Worm (Caenorhabditis elegans): ENCODE data around the gene emc-3.

emc-3 gene

DNA sequence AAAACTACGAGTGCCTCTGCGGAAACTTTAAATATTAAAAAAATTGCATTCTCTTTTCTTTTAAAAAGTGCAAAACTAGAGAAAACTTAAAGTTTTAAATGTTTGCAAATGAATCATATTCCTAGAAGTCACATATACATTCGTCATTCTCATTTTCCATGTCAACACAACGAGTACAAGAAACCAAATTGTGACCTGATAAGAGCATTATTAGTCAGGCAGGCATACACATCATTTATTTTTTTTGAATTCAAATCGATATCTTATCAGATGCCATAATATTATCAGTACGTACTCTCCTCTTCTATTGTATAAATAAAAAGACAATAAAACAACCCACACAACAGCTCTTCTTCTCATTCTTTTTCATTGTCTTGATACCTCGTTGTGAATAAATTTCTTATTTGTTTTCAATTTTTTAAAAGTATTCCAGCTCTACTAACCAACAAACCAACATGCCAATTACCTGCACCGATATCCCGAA, 34.4 kb downstream of the emc-3 start, which contains the start of gene W02A2.9 (continued):
- no peak for TF ChIP-seq lin-39 (tag; optimal IDR thresholded peaks at IDR 0.05)
- no peak for TF ChIP-seq zag-1 (tag; optimal IDR thresholded peaks at IDR 0.05)
- no peak for TF ChIP-seq xbp-1 (tag; optimal IDR thresholded peaks at IDR 0.05)
- TF ChIP-seq ceh-8 (GFP tag; optimal IDR thresholded peaks at IDR 0.05), result no peak
- no peak for TF ChIP-seq blmp-1 (tag; optimal IDR thresholded peaks at IDR 0.05)
- no peak for TF ChIP-seq fkh-10 (GFP tag; optimal IDR thresholded peaks at IDR 0.05)
- TF ChIP-seq mef-2 (tag; optimal IDR thresholded peaks at IDR 0.05), result no peak
- TF ChIP-seq nhr-12 (tag; optimal IDR thresholded peaks at IDR 0.05), result no peak
- TF ChIP-seq aha-1 (tag; optimal IDR thresholded peaks at IDR 0.05), result no peak
- TF ChIP-seq lin-13 (GFP tag; optimal IDR thresholded peaks at IDR 0.05), result no peak
- no peak for TF ChIP-seq unc-98 (GFP tag; IDR thresholded peaks at IDR 0.05)
- TF ChIP-seq sptf-1 (tag; optimal IDR thresholded peaks at IDR 0.05), result no peak
- no peak for TF ChIP-seq mab-9 (GFP tag; IDR thresholded peaks at IDR 0.05)
- no peak for TF ChIP-seq unc-86 (tag; optimal IDR thresholded peaks at IDR 0.05)
- TF ChIP-seq nhr-90 (tag; optimal IDR thresholded peaks at IDR 0.05; ENCODE audit: poor library complexity), result peak; percentile 6
- no peak for TF ChIP-seq C34B4.2 (tag; optimal IDR thresholded peaks at IDR 0.05)
- no peak for TF ChIP-seq nhr-28 (tag; optimal IDR thresholded peaks at IDR 0.05)
- TF ChIP-seq ceh-90 (tag; optimal IDR thresholded peaks at IDR 0.05), result no peak
- TF ChIP-seq pax-3 (tag; optimal IDR thresholded peaks at IDR 0.05), result no peak
- no peak for TF ChIP-seq egl-27 (tag; optimal IDR thresholded peaks at IDR 0.05)
- no peak for TF ChIP-seq elt-3 (tag; optimal IDR thresholded peaks at IDR 0.05)
- no peak for TF ChIP-seq dsc-1 (tag; optimal IDR thresholded peaks at IDR 0.05)
- TF ChIP-seq lin-15B (tag; optimal IDR thresholded peaks at IDR 0.05), result no peak

DNA sequence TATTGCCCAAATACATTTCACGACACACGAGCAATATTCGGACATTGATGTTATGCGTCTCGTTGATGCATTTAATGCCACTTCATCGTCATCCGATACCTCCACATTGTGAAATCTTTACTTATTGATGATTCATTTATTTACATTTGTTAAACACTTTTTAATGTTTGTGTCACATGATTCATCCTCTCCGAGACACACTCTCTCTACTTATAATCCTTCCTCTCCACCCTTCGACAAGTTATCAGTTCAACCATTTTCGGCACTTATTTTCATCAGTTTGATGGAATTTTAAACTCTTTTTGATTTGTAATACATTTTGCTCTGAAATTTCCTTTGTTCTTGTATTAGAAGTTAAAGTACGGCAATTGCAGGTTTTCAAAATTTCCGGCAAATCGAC, 35.6 kb downstream of the emc-3 start:
- peak; percentile 75 for TF ChIP-seq jun-1 (tag; optimal IDR thresholded peaks at IDR 0.05)
- TF ChIP-seq nhr-85 (tag), result no peak
- peak in 1 of 2 experiments; percentile 53 for TF ChIP-seq lin-35 (GFP tag; optimal IDR thresholded peaks at IDR 0.05)
- peak; percentile 30 for TF ChIP-seq nhr-20 (tag; optimal IDR thresholded peaks at IDR 0.05)
- peak; percentile 62 for TF ChIP-seq elt-2 (tag; optimal IDR thresholded peaks at IDR 0.05)
- no peak for TF ChIP-seq dsc-1 (tag; optimal IDR thresholded peaks at IDR 0.05)

DNA sequence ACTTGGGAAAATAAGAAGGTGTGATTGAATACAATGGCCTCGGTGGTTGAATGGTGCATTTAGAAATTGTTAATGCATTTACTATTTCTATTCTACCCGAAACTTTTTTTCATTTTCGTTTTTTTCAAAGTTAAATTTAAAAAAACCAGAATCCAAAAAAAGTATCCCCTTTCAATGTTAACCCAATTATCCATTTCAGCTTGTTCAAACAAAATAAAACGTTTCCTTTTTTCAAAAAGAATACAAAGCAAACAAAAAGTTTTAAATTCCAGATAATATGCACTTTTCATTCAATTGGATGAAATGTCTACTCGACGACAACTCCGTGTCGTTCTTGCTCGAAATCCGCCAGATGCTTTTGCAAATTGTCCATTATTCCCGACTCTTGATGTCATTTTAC, 39.2 kb downstream of the emc-3 start, which contains the start of gene W02A2.5:
Gene W02A2.5 (plus strand): TSS at position 301 of the 400 bp plus-strand sequence.
- TF ChIP-seq nhr-47 (tag; optimal IDR thresholded peaks at IDR 0.05) (no peak), efl-1 (optimal IDR thresholded peaks at IDR 0.05) (no peak), efl-1 (GFP tag; optimal IDR thresholded peaks at IDR 0.05 in 1 of 2) (peak in 1 of 2 experiments; percentile 43), vab-15 (tag; optimal IDR thresholded peaks at IDR 0.05) (no peak), ceh-63 (GFP tag; optimal IDR thresholded peaks at IDR 0.05) (no peak)

DNA sequence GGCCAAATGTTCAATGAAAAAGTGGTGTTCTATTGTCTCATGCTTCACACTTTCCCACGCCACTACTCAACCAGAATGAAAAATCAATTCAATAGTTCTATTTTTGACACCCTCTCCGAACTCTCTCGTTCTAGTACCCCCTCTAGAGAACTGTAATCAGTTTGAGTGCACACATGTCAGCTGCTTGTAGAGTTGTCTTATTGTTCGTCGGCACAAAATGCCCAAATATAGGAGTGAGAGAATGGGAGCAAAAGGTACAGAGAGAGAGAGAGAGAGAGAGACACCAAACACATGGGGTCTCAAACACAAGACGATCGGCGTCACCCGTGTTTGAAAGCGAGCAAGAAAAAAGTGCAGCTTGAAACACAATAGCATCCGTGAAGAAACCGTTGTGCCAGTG, 47.4 kb downstream of the emc-3 start:
- no peak for TF ChIP-seq unc-30 (tag; optimal IDR thresholded peaks at IDR 0.05)
- no peak for TF ChIP-seq lin-13 (GFP tag; optimal IDR thresholded peaks at IDR 0.05)
- TF ChIP-seq lin-35 (GFP tag; optimal IDR thresholded peaks at IDR 0.05), result peak in 1 of 2 experiments; percentile 29

DNA sequence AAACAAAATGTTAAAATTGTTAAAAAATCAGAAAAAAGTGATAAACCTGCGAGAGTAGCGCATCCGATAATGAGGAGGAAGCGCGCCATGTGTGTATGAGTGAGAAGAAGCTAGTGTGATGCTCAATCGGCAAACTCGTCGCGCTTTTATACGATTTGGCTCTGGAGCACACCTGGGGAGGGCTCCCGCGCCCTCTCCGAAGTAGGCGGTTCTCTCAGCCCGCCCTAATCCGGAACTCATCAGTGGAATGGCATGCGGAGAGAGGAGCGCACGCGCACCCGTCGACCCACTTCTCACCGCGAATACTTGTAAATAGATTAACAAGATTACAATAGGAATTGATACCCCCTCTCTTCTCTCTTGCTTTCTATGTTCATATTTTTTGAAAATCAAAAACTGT, 50.4 kb downstream of the emc-3 start, which contains the start of gene pqn-74:
Gene pqn-74 (minus strand): TSS at position 122 of the 400 bp plus-strand sequence.
- TF ChIP-seq rnt-1 (tag; optimal IDR thresholded peaks at IDR 0.05) (no peak), elt-2 (tag; optimal IDR thresholded peaks at IDR 0.05) (no peak), skn-1 (tag; optimal IDR thresholded peaks at IDR 0.05) (no peak), egl-13 (tag; optimal IDR thresholded peaks at IDR 0.05) (no peak), mep-1 (tag; optimal IDR thresholded peaks at IDR 0.05) (no peak), C34B4.2 (tag; optimal IDR thresholded peaks at IDR 0.05) (no peak)

All from whole organism, L1 larva.